Fruit fly (Drosophila melanogaster): Measurements from ENCODE around the gene CG7889.

Gene CG7889

DNA sequence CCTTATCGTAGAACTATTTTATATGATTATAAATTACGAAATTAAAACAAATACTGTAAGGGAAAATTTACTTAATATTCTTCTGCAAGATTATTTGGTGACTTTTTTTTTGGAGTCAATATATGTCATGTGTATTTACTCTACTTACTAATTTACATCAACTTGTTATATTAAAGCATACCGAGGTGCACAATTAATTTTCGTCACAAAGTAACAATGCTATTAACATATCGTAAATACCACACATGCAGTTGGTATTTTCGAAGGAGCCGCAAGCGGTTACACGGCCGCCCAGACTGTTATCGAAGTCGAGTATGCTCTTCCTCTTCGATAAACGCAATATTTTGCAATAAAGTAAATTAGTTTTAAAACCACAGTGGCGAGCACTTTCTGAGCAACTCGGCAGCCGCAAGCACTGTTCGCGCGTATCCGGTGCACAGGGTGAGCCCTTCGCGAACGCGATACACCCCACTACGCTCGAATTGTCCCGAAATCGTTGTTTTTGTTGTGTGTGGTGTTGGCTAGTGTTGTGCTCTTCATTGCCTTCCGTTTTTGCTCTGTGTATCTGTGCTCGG lies 18.2 kb downstream of the CG7889 start, which contains the start of gene Vav:
Vav (plus strand) TSS at position 293 of the 575 bp plus-strand sequence.
- TF ChIP-seq Dll (optimal IDR thresholded peaks at IDR 0.05) (no peak), usp (GFP tag; optimal IDR thresholded peaks at IDR 0.05) (no peak), EcR (GFP tag; optimal IDR thresholded peaks at IDR 0.05) (no peak), CG8478 (optimal IDR thresholded peaks at IDR 0.05) (no peak), pan (optimal IDR thresholded peaks at IDR 0.05) (no peak), psq (optimal IDR thresholded peaks at IDR 0.05) (no peak)

- TF ChIP-seq EcR (GFP tag; optimal IDR thresholded peaks at IDR 0.05), result no peak
Measured at dm6 chrX:19262553-19262952, 19.1 kb downstream of the CG7889 start.

DNA sequence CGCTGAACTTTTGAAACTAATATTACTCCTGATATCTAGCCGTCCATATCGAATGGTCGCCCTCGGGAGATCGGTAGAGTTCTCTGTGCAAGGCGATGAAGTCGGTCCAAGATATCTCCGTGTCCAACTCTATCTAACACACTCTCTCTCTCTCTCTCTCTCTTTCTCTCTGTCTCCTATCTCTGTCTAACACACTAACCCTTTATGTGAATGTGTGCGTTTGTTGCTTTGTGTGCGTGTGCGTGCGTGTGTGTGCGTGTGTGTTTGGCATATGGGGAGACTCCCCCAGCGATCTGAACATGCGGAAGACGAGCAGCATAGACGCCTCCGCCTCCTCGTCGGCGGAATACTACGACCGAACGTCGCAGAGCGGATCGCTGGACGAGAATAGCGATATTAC lies 21.0 kb downstream of the CG7889 start:
- TF ChIP-seq usp (GFP tag; optimal IDR thresholded peaks at IDR 0.05), result no peak
- TF ChIP-seq psq (optimal IDR thresholded peaks at IDR 0.05), result no peak
- TF ChIP-seq EcR (GFP tag; optimal IDR thresholded peaks at IDR 0.05), result no peak
- no peak for TF ChIP-seq Dll (optimal IDR thresholded peaks at IDR 0.05)
- TF ChIP-seq CG8478 (optimal IDR thresholded peaks at IDR 0.05), result no peak
- no peak for TF ChIP-seq pan (optimal IDR thresholded peaks at IDR 0.05)

DNA sequence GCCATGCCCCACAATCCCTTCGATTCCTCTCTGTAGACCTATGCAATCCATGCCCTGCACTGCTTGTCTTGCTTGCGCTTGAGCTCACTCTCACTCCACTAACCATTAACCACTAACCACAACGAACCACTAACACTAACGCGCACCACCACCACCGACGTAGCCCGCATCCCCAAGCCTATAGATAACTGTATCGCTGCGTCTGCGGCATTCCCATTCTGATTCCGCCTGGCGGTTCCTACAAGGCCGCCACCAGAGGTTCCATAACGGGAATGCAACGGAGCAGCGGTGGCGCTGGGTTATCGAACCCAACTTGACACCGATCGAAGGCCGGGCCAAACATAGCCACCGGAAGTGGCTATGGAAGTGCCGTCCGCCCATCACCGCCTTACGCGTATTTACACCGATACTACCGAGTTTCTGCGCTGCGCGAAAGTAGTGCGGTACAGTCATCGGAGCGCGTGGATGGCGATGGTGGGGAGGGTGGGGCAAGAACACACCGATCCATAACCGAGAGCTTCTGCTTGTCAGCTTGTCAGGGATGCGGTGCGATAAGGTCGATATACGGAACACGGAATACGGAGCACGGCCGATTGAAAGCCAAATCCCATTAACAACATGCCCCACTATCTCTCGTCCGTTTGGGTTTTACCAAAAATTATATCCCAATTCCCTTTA lies 22.5 kb downstream of the CG7889 start:
- TF ChIP-seq psq (optimal IDR thresholded peaks at IDR 0.05) (no peak), EcR (GFP tag; optimal IDR thresholded peaks at IDR 0.05) (no peak), usp (GFP tag; optimal IDR thresholded peaks at IDR 0.05) (no peak), Dll (optimal IDR thresholded peaks at IDR 0.05) (no peak), pan (optimal IDR thresholded peaks at IDR 0.05) (no peak), CG8478 (optimal IDR thresholded peaks at IDR 0.05) (no peak)

DNA sequence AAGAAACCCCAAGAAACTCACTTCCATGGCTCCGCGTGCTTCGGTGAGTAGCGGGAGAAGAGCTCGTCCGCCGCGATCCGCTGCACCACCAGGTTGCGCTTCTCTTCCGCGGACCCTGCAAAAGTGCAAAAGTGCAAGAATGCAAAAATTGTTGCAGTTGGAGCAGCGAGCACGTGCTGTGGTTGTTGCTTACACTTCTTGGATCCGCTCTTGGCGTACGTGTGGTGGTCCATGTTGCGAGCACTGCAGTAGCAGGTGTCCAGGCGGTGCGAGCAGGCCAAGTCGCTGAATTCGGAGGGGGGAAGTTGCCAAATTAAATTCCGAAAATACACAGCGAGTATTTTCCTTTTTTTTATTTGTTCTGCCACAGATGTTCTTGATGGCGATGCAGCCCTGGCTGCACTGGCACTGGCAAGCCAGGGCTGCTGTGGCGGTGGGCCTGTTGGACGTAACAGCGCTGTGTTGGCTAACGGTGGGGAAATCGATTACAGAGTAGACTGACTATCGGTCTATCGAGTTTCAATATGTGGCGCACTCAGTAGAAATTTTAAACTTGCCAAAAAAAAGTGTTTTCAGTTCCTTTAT lies 25.1 kb downstream of the CG7889 start, which contains the start of gene CG8010:
CG8010 (minus strand) TSS at position 413 of the 585 bp plus-strand sequence.
- no peak for TF ChIP-seq CG8478 (optimal IDR thresholded peaks at IDR 0.05)
- no peak for TF ChIP-seq pan (optimal IDR thresholded peaks at IDR 0.05)
- TF ChIP-seq usp (GFP tag; optimal IDR thresholded peaks at IDR 0.05), result no peak
- TF ChIP-seq EcR (GFP tag; optimal IDR thresholded peaks at IDR 0.05), result no peak
- no peak for TF ChIP-seq Dll (optimal IDR thresholded peaks at IDR 0.05)
- no peak for TF ChIP-seq psq (optimal IDR thresholded peaks at IDR 0.05)

dm6 chrX:19276489-19277117 lies 33.2 kb downstream of the CG7889 start, which contains the start of the genes CG32537 and CG32536:
Gene CG32537, minus strand, starts transcription at chrX:19276539.
Gene CG32536, minus strand, starts transcription at chrX:19276898.
- TF ChIP-seq CG8478 (optimal IDR thresholded peaks at IDR 0.05) (no peak), usp (GFP tag; optimal IDR thresholded peaks at IDR 0.05) (no peak), EcR (GFP tag; optimal IDR thresholded peaks at IDR 0.05) (no peak), Dll (optimal IDR thresholded peaks at IDR 0.05) (no peak), psq (optimal IDR thresholded peaks at IDR 0.05) (no peak), pan (optimal IDR thresholded peaks at IDR 0.05) (no peak)

DNA sequence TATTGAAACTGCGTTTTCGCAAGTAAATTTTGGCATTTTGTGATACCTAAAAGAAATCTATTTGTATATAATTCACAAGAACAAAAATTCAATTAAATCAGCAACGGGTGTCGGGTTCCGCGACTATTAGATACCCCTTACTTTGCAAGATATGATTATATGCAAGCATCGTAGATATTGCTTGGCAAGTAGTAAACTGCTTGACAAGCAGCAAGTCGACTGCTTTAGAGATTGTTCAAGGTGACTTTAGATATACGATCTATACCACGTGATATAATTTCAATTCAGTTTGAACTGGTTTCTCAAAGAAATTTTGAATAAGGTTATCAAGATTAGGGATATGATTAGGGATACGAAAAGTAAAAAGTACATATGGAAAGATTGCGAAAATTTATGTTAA lies 35.0 kb downstream of the CG7889 start:
- TF ChIP-seq EcR (GFP tag; optimal IDR thresholded peaks at IDR 0.05), result no peak
- no peak for TF ChIP-seq pan (optimal IDR thresholded peaks at IDR 0.05)
- TF ChIP-seq usp (GFP tag; optimal IDR thresholded peaks at IDR 0.05), result no peak
- TF ChIP-seq Dll (optimal IDR thresholded peaks at IDR 0.05), result no peak
- no peak for TF ChIP-seq CG8478 (optimal IDR thresholded peaks at IDR 0.05)
- no peak for TF ChIP-seq psq (optimal IDR thresholded peaks at IDR 0.05)

- no peak for TF ChIP-seq EcR (GFP tag; optimal IDR thresholded peaks at IDR 0.05)
- TF ChIP-seq pan (optimal IDR thresholded peaks at IDR 0.05), result no peak
- TF ChIP-seq psq (optimal IDR thresholded peaks at IDR 0.05), result no peak
- no peak for TF ChIP-seq CG8478 (optimal IDR thresholded peaks at IDR 0.05)
- no peak for TF ChIP-seq usp (GFP tag; optimal IDR thresholded peaks at IDR 0.05)
- TF ChIP-seq Dll (optimal IDR thresholded peaks at IDR 0.05), result no peak
Measured at dm6 chrX:19280249-19280648, 36.8 kb downstream of the CG7889 start, which contains the start of gene CG8028. Gene CG8028, minus strand, starts transcription at chrX:19280349.

dm6 chrX:19280685-19281084 lies 37.3 kb downstream of the CG7889 start:
- no peak for TF ChIP-seq EcR (GFP tag; optimal IDR thresholded peaks at IDR 0.05)

dm6 chrX:19281271-19281670 lies 37.8 kb downstream of the CG7889 start:
- TF ChIP-seq pan (optimal IDR thresholded peaks at IDR 0.05) (no peak), usp (GFP tag; optimal IDR thresholded peaks at IDR 0.05) (no peak), CG8478 (optimal IDR thresholded peaks at IDR 0.05) (no peak), psq (optimal IDR thresholded peaks at IDR 0.05) (no peak), Dll (optimal IDR thresholded peaks at IDR 0.05) (no peak), EcR (GFP tag; optimal IDR thresholded peaks at IDR 0.05) (no peak)

DNA sequence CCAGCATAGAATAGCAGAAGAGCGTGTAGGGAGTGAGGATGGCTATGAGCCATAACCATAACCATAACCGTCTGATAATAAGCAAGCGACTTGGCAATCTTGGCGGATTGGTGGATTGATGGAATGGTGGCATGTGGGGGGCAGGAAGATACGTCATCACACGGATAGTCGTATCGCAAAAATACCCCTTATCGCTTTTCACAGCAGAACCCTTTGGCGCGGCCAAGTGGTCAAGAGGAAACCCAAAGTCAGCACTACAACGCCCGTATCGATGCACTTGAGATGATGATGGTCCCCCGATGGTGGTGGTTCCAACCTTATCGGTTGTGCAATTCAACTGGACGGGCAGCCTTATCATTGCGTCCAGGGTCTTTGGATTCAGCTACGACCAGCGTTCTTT lies 42.0 kb downstream of the CG7889 start:
- TF ChIP-seq usp (GFP tag; optimal IDR thresholded peaks at IDR 0.05), result no peak
- no peak for TF ChIP-seq CG8478 (optimal IDR thresholded peaks at IDR 0.05)
- TF ChIP-seq pan (optimal IDR thresholded peaks at IDR 0.05), result no peak
- no peak for TF ChIP-seq psq (optimal IDR thresholded peaks at IDR 0.05)
- no peak for TF ChIP-seq EcR (GFP tag; optimal IDR thresholded peaks at IDR 0.05)
- no peak for TF ChIP-seq Dll (optimal IDR thresholded peaks at IDR 0.05)

- TF ChIP-seq CG8478 (optimal IDR thresholded peaks at IDR 0.05), result no peak
Measured at dm6 chrX:19286235-19286634, 42.8 kb downstream of the CG7889 start.

Data from whole organism.